Worm (Caenorhabditis elegans): Measurements from ENCODE around the gene nol-10.

DNA sequence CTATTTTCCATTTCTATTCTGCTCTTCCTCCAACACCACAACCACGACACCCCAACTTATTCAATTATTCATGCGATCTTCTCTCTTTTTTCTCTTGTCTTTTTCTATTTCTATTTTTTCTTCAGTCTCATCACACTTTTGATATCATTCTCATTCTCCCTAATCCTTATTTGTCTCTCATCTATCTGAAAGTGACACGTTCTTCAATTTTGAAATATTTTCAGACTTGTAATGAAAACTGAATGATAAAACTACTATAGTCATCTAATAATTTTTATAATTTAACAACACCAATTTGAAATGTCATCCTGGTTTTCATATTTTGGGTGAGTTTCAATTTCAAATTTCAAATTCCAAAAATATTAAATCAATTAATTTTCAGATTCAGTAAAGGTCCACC is 8.2 kb downstream of the nol-10 start, which contains the start of gene cla-1:
- no peak for TF ChIP-seq ama-1 (optimal IDR thresholded peaks at IDR 0.05)
- TF ChIP-seq unc-62 (GFP tag; optimal IDR thresholded peaks at IDR 0.05) = no peak
- no peak for TF ChIP-seq unc-39 (tag; optimal IDR thresholded peaks at IDR 0.05)
- no peak for TF ChIP-seq skn-1 (tag; optimal IDR thresholded peaks at IDR 0.05)
